Worm (Caenorhabditis elegans) whole organism, mixed stage, embryonic: Measurements from ENCODE around the gene sru-36.

ENCODE experiments used
- M03D4.4 ChIP-seq: sonication (generic microtip); optimal IDR thresholded peaks from 2 replicates; lab custom pipeline; 2017; ENCODE audit warnings: mild to moderate bottlenecking, missing genetic modification characterization, missing compliant biosample characterization
- bed-3 ChIP-seq: fragments of 200-800 bp; sonication (Bioruptor generic); optimal IDR thresholded peaks from 3 replicates; lab custom pipeline; 2018; ENCODE audit warnings: mild to moderate bottlenecking, missing genetic modification characterization, moderate library complexity, missing compliant biosample characterization
- blmp-1 ChIP-seq: fragments of 150-350 bp; optimal IDR thresholded peaks from 2 replicates; lab custom pipeline; 2014; ENCODE audit warnings: missing biosample characterization, missing genetic modification characterization
- ceh-39 ChIP-seq: fragments of 150-350 bp; optimal IDR thresholded peaks from 2 replicates; lab custom pipeline; 2014; ENCODE audit warnings: missing biosample characterization, missing genetic modification characterization
- ceh-43 ChIP-seq: fragments of 200-800 bp; sonication (Bioruptor generic); optimal IDR thresholded peaks from 2 replicates; lab custom pipeline; 2018; ENCODE audit warnings: mild to moderate bottlenecking, missing genetic modification characterization, moderate library complexity, missing compliant biosample characterization
- ceh-83 ChIP-seq: fragments of 200-800 bp; sonication (Bioruptor generic); optimal IDR thresholded peaks from 2 replicates; lab custom pipeline; 2018; ENCODE audit warnings: mild to moderate bottlenecking, missing genetic modification characterization, missing compliant biosample characterization
- ces-1 ChIP-seq: fragments of 150-350 bp; optimal IDR thresholded peaks from 2 replicates; lab custom pipeline; 2014; ENCODE audit warnings: missing biosample characterization, missing genetic modification reagents, missing genetic modification characterization
- cnd-1 ChIP-seq: fragments of 200-800 bp; sonication (Bioruptor generic); optimal IDR thresholded peaks from 2 replicates; lab custom pipeline; 2018; ENCODE audit warnings: mild to moderate bottlenecking, missing genetic modification characterization, missing compliant biosample characterization
- drap-1 ChIP-seq: fragments of 200-800 bp; sonication (Bioruptor generic); optimal IDR thresholded peaks from 3 replicates; lab custom pipeline; 2018; ENCODE audit warnings: mild to moderate bottlenecking, missing genetic modification characterization, missing compliant biosample characterization
- elt-1 ChIP-seq: sonication (generic microtip); optimal IDR thresholded peaks from 2 replicates; lab custom pipeline; 2017; ENCODE audit warnings: missing genetic modification characterization, mild to moderate bottlenecking, missing compliant biosample characterization, antibody characterized with exemption, moderate library complexity, borderline replicate concordance; ENCODE audit not compliant: insufficient read depth
- elt-3 ChIP-seq: fragments of 150-350 bp; optimal IDR thresholded peaks from 2 replicates; lab custom pipeline; 2014; ENCODE audit warnings: missing biosample characterization, missing genetic modification characterization
- ham-2 ChIP-seq: fragments of 200-800 bp; sonication (Bioruptor generic); optimal IDR thresholded peaks from 2 replicates; lab custom pipeline; 2018; ENCODE audit warnings: mild to moderate bottlenecking, missing genetic modification characterization, missing compliant biosample characterization
- hlh-1 ChIP-seq: fragments of 150-350 bp; optimal IDR thresholded peaks from 2 replicates; lab custom pipeline; 2014; ENCODE audit warnings: missing biosample characterization, missing genetic modification reagents, missing genetic modification characterization
- lin-13 ChIP-seq: fragments of 150-350 bp; optimal IDR thresholded peaks from 2 replicates; lab custom pipeline; 2014; ENCODE audit warnings: missing biosample characterization, missing genetic modification characterization
- lin-32 ChIP-seq: fragments of 200-800 bp; sonication (Bioruptor generic); optimal IDR thresholded peaks from 2 replicates; lab custom pipeline; 2018; ENCODE audit warnings: mild to moderate bottlenecking, missing genetic modification characterization, missing compliant biosample characterization
- lsy-2 ChIP-seq: fragments of 150-350 bp; optimal IDR thresholded peaks from 2 replicates; lab custom pipeline; 2014; ENCODE audit warnings: missing biosample characterization, missing genetic modification characterization
- mab-5 ChIP-seq: fragments of 150-350 bp; optimal IDR thresholded peaks from 2 replicates; lab custom pipeline; 2014; ENCODE audit warnings: missing biosample characterization, missing genetic modification characterization
- mep-1 ChIP-seq: fragments of 150-350 bp; optimal IDR thresholded peaks from 2 replicates; lab custom pipeline; 2017; ENCODE audit warnings: missing biosample characterization, missing genetic modification reagents, missing genetic modification characterization, inconsistent platforms
- nhr-12 ChIP-seq: fragments of 150-350 bp; optimal IDR thresholded peaks from 2 replicates; lab custom pipeline; 2014; ENCODE audit warnings: missing biosample characterization, missing genetic modification characterization
- nhr-2 ChIP-seq: fragments of 150-350 bp; optimal IDR thresholded peaks from 2 replicates; lab custom pipeline; 2014; ENCODE audit warnings: missing biosample characterization, missing genetic modification characterization
- nhr-237 ChIP-seq: fragments of 150-350 bp; optimal IDR thresholded peaks from 2 replicates; lab custom pipeline; 2014; ENCODE audit warnings: missing biosample characterization, missing genetic modification characterization
- nhr-28 ChIP-seq: fragments of 150-350 bp; optimal IDR thresholded peaks from 2 replicates; lab custom pipeline; 2014; ENCODE audit warnings: missing biosample characterization, missing genetic modification characterization
- nhr-76 ChIP-seq: sonication (generic microtip); optimal IDR thresholded peaks from 2 replicates; lab custom pipeline; 2017; ENCODE audit warnings: missing biosample characterization, missing genetic modification characterization
- pha-4 ChIP-seq: fragments of 150-350 bp; optimal IDR thresholded peaks from 2 replicates; lab custom pipeline; 2018; ENCODE audit warnings: missing biosample characterization, missing genetic modification reagents, missing genetic modification characterization
- sem-2 ChIP-seq: fragments of 200-800 bp; sonication (Bioruptor generic); optimal IDR thresholded peaks from 2 replicates; lab custom pipeline; 2018; ENCODE audit warnings: mild to moderate bottlenecking, missing genetic modification characterization, missing compliant biosample characterization
- snpc-4 ChIP-seq: fragments of 150-350 bp; optimal IDR thresholded peaks from 2 replicates; lab custom pipeline; 2014; ENCODE audit warnings: missing biosample characterization, missing genetic modification characterization
- sptf-1 ChIP-seq: sonication (generic microtip); optimal IDR thresholded peaks from 2 replicates; lab custom pipeline; 2017; ENCODE audit warnings: mild to moderate bottlenecking, missing genetic modification characterization, moderate library complexity, missing compliant biosample characterization
- tbx-8 ChIP-seq: fragments of 200-800 bp; sonication (Bioruptor generic); optimal IDR thresholded peaks from 2 replicates; lab custom pipeline; 2018; ENCODE audit warnings: mild to moderate bottlenecking, missing genetic modification characterization, moderate library complexity, missing compliant biosample characterization
- unc-120 ChIP-seq: sonication (generic microtip); optimal IDR thresholded peaks from 2 replicates; lab custom pipeline; 2017; ENCODE audit warnings: missing genetic modification characterization, missing compliant biosample characterization; ENCODE audit not compliant: poor library complexity, severe bottlenecking
- unc-39 ChIP-seq: fragments of 150-350 bp; optimal IDR thresholded peaks from 2 replicates; lab custom pipeline; 2014; ENCODE audit warnings: missing biosample characterization, missing genetic modification characterization
- unc-62 ChIP-seq: fragments of 150-350 bp; optimal IDR thresholded peaks from 2 replicates; lab custom pipeline; 2014; ENCODE audit warnings: missing biosample characterization, missing genetic modification reagents, missing genetic modification characterization
- zip-8 ChIP-seq: fragments of 150-350 bp; optimal IDR thresholded peaks from 2 replicates; lab custom pipeline; 2014; ENCODE audit warnings: missing biosample characterization, missing genetic modification characterization

sru-36 gene

DNA sequence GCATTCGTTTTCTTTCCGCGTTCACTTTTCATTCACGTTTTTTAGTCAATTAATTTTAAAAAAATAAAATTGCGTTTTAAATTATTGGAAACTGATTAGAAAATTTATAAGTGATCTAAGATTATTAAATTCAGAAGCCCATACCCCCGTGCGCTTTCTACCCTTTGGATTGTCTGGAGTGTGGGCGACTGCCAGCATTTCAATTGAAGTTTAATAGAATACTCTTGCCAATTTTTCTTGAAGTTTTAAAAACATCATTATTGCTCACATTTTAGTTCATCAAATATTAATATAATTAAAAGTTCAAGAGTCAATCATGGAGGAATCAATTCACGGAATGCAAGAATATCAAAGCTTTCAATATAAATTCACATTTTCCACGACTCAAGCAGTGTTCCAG, at the start of gene sru-36:
sru-36 (plus strand) TSS at position 301 of the 400 bp plus-strand sequence.
- TF ChIP-seq mab-5 (tag; lab: Kevin White, UChicago) (no peak), nhr-12 (no peak), sptf-1 (tag; lab: Kevin White, UChicago) (no peak), unc-62 (GFP tag; lab: Kevin White, UChicago) (no peak), ceh-39 (tag; lab: Kevin White, UChicago) (no peak), M03D4.4 (no peak), elt-3 (no peak), pha-4 (tag; lab: Kevin White, UChicago) (no peak), sem-2 (GFP tag; lab: Kevin White, UChicago) (no peak), ces-1 (GFP tag; lab: Kevin White, UChicago) (no peak), ceh-43 (no peak), lin-32 (GFP tag; lab: Kevin White, UChicago) (no peak), bed-3 (GFP tag; lab: Kevin White, UChicago) (no peak), ham-2 (no peak), blmp-1 (no peak), cnd-1 (tag; lab: Kevin White, UChicago) (no peak), unc-39 (no peak), ceh-83 (GFP tag; lab: Kevin White, UChicago) (no peak), unc-120 (no peak)
- TF ChIP-seq, all 35 proteins: peak for 0

DNA sequence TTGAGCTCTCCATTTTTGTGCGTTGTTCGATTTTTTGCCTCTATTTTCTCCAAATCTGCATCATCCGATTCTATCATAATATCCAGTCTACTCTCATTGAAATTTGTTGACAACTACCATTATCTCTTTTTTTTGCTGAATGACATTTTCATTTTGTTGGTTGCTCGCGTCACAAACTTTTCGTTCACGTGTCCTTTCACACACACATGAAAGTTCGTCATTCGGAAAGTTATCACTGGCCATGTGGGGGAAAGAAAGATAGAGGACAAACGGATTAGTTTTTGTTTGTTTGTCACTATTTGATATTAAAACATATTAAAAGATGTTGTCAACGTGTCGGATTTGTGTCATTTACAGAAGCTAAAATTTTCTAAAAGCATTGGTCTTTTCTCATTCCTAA, 46.5 kb upstream of the sru-36 start:
- TF ChIP-seq nhr-2 (tag; lab: Kevin White, UChicago) (no peak), sem-2 (GFP tag; lab: Kevin White, UChicago) (no peak), M03D4.4 (no peak), unc-39 (no peak), nhr-237 (tag; lab: Kevin White, UChicago) (no peak), pha-4 (tag; lab: Kevin White, UChicago) (no peak), ceh-39 (tag; lab: Kevin White, UChicago) (no peak), unc-120 (no peak), lin-13 (tag; lab: Kevin White, UChicago) (no peak), ceh-83 (GFP tag; lab: Kevin White, UChicago) (no peak), snpc-4 (tag; lab: Kevin White, UChicago) (no peak), mep-1 (no peak), nhr-76 (tag; lab: Kevin White, UChicago) (no peak), nhr-12 (no peak), tbx-8 (GFP tag; lab: Kevin White, UChicago) (no peak), drap-1 (GFP tag; lab: Kevin White, UChicago) (no peak), lin-32 (GFP tag; lab: Kevin White, UChicago) (no peak), zip-8 (tag; lab: Kevin White, UChicago) (no peak)

ce11 chrV:9796002-9796401, 45.5 kb upstream of the sru-36 start:
- no peak for TF ChIP-seq sem-2 (GFP tag; lab: Kevin White, UChicago)
- no peak for TF ChIP-seq cnd-1 (tag; lab: Kevin White, UChicago)
- TF ChIP-seq nhr-237 (tag; lab: Kevin White, UChicago), result no peak
- no peak for TF ChIP-seq snpc-4 (tag; lab: Kevin White, UChicago)
- peak; percentile 17 for TF ChIP-seq ces-1 (GFP tag; lab: Kevin White, UChicago)
- TF ChIP-seq mep-1, result no peak

DNA sequence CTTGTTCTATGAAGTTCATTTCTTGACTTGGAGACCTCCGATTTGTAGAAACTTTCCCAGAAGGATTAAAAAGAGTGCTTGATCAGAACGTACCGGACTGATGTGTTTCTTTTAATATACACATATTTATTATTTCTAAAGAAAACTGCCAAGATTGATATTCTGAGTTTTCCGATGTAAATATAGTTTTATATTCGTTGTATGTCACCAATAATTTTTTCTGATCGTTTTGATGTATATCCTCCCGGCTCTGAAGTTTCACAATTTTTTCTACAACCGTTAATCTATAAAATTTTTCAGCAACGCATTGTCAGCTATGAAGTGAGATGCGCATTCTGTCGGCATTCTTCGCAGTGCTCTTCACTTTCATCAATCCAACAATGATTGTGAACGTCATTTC, 44.9 kb upstream of the sru-36 start, which contains the start of gene F46B6.9:
F46B6.9 (plus strand) TSS at position 301 of the 400 bp plus-strand sequence.
- TF ChIP-seq tbx-8 (GFP tag; lab: Kevin White, UChicago) (no peak), sptf-1 (tag; lab: Kevin White, UChicago) (no peak), lin-32 (GFP tag; lab: Kevin White, UChicago) (no peak)
- TF ChIP-seq, all 35 proteins: peak for 0

DNA sequence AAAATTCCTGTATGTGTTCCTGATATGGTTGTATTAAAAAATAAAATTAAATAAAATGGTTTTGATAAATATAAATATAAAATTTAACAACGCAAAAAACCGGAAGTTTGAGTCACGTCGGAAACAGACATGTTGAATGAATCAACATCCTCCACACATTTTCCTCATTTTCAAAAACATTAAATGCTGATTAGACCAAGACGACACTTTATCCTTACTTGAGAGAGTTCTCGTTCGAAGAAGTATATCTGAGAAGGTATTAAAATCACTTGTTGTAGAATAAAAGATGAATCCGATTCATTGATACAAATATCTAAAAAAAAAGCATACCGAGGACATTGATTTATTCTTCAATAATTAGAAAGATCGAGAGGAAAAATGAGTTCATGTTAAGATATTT, 43.3 kb upstream of the sru-36 start:
- TF ChIP-seq hlh-1 (tag; lab: Kevin White, UChicago) (no peak), nhr-76 (tag; lab: Kevin White, UChicago) (no peak), lsy-2 (tag; lab: Kevin White, UChicago) (no peak), ceh-83 (GFP tag; lab: Kevin White, UChicago) (no peak), zip-8 (tag; lab: Kevin White, UChicago) (no peak), M03D4.4 (no peak), bed-3 (GFP tag; lab: Kevin White, UChicago) (no peak), nhr-28 (tag; lab: Kevin White, UChicago) (no peak), ces-1 (GFP tag; lab: Kevin White, UChicago) (no peak), lin-13 (tag; lab: Kevin White, UChicago) (no peak), mep-1 (no peak), nhr-12 (no peak), ham-2 (no peak), lin-32 (GFP tag; lab: Kevin White, UChicago) (no peak), drap-1 (GFP tag; lab: Kevin White, UChicago) (no peak), sptf-1 (tag; lab: Kevin White, UChicago) (no peak), elt-1 (no peak), elt-3 (no peak)
